Fruit fly (Drosophila melanogaster) S2 (cell line): ENCODE results near the gene Npc2a.

Experiments used
- CG8478 ChIP-seq: fragments of >200 bp; optimal IDR thresholded peaks from 2 replicates; lab custom pipeline; 2018
- CTCF ChIP-seq, 2 experiments: fragments of >200 bp; optimal IDR thresholded peaks; 2 replicates each; lab custom pipeline; 2018

Gene Npc2a

DNA sequence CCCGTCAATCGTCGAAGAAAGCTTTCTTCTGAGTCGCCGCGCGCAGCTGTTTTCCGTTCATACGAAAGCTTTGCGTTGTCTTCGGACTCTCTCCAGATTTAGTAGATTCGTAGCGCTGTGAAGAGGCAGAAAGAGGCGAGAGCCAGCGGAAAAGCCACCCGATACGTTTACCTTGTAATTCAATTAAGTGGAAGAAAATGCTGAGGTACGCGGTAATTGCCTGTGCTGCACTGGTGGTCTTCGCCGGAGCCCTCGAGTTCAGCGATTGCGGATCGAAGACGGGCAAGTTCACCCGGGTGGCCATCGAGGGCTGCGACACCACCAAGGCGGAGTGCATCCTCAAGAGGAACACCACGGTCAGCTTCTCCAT, at the start of gene Npc2a:
Npc2a (plus strand) TSS at position 99 of the 370 bp plus-strand sequence.
- TF ChIP-seq CTCF (optimal IDR thresholded peaks at IDR 0.05; lab: Kevin White, UChicago) = no peak
- no peak for TF ChIP-seq CG8478 (lab: Kevin White, UChicago)

DNA sequence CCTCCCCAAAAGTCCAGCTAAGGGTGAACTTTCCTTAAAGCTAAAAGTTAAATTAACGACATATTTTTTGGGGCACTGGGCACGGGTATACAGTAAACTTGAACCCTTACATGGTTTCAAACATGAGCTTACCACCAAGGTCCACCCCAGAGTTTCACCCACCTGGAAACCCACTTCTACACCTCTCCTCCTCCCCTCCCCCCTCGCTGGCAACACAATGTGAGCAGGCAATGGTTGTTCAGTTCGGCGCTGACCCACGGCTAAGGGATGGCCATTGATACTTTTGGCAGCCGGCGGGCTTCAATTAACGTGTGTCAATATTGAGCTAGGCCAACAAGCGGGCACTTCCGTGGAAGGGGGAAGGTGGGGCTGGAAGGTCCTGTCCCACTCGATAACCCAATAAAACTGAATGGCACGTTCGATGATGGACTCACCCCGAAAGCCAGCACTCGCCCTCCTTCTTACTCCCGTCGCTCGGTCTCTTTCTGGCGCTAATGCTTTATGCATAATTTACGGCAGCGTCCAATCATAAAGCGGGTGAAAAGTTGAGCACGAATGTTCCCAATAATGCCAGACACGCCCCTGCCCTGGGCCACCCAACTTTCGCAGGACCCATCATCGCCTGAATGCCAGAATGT, 43.5 kb upstream of the Npc2a start:
- no peak for TF ChIP-seq CTCF (optimal IDR thresholded peaks at IDR 0.05; lab: Kevin White, UChicago)
- TF ChIP-seq CG8478 (lab: Kevin White, UChicago) = no peak

DNA sequence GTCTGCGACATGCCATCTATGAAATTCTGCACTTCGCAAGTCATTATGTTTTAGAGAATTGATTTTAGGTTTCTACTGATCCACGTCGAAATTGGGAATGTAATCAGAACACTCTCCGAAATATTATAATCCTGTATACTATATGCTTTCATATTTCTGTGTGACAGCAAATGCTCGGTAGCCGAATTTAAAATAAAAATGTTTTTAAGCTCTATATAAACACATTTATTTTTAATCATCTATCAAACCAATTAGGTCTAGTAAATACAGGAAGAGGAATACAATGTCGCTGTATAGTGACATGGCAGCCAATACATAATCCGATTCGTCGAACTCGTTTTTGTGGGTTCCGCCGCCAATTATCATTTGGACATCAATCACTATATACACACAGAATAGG, 42.5 kb upstream of the Npc2a start, which contains the start of gene CG15357:
CG15357 (minus strand) TSS at position 101 of the 400 bp plus-strand sequence.
- TF ChIP-seq CTCF (optimal IDR thresholded peaks at IDR 0.05; lab: Kevin White, UChicago) (no peak), CG8478 (lab: Kevin White, UChicago) (no peak)

DNA sequence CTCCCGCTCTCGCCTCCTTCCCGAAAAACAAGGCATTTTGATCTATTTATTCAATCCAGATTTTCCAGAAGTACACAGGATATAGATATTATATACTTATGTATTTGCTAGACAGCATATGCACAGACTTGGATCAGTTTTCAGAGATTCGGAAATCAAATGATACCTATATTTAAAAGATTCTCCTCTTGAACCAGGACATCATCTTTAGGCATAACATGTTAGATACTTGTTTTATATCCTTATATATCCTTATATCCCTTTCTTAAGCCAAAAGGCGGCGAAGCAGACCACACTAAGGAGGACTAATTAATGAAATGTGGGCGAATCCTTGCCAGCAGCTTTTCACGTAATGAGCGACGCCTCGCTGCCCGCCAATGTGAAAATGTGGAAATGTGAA, 41.5 kb upstream of the Npc2a start, which contains the start of gene CG33673:
CG33673 (minus strand) TSS at position 101 of the 400 bp plus-strand sequence.
- TF ChIP-seq CG8478 (lab: Kevin White, UChicago) (no peak), CTCF (optimal IDR thresholded peaks at IDR 0.05; lab: Kevin White, UChicago) (no peak)

DNA sequence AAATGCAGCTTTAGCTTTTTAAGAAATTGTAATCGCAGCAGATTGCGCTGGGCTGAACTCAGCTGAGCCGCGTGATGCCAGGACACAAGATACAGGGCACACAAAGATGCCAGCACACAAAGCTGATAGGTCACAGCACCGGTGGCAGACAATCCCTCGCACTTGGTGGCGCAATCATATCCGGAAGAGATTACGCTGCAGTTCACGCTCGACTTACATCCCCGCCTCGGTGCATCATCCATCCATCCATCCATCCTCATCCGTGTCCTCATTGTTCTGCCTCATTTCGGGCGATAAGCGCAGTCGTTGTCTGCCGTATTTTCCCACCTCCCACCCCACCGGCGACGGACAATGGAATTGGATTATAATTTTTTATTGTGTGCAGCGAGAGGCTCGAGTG, 40.1 kb upstream of the Npc2a start:
- TF ChIP-seq CG8478 (lab: Kevin White, UChicago) (no peak), CTCF (optimal IDR thresholded peaks at IDR 0.05; lab: Kevin White, UChicago) (no peak)

DNA sequence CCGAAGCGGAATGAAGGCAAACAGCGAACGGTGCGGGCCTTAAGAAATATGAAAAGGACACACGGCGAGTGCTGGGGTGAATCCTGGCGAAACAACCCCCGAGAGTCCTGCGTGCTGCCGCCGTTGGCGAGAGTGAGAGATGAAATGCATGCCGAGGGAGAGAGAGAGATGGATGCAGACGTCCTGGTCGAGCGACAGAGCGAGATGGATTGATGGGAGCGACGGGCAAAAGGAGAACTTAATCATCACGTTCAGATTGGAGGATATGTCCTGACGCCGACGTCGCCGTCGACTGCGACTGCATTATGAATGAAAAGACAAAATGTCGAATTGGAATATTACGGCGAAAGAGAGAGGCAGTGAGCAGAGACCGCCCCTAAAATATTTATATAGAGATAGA, 33.5 kb upstream of the Npc2a start:
- TF ChIP-seq CTCF (optimal IDR thresholded peaks at IDR 0.05; lab: Kevin White, UChicago) (peak; percentile 20 to 24), CG8478 (lab: Kevin White, UChicago) (no peak)

DNA sequence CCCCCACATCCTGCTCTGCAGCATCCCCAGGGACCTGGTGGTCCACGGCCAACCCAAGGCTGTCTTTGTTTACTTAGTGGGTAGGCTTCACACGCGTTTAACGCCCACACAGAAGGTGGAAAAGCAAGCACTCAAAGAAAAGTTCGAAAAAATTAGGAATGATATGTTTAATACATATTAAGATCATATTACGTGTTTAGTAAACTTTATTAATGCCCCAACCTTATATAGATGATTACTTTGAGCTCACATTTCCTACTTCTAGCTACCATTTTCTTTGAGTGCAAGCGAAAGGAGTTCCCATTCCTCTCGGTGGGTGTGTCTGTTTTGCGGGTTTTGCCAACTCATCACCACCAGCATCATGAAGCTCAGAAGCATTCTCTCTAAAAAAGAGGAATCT, 28.7 kb upstream of the Npc2a start:
- no peak for TF ChIP-seq CG8478 (lab: Kevin White, UChicago)
- TF ChIP-seq CTCF (optimal IDR thresholded peaks at IDR 0.05; lab: Kevin White, UChicago) = no peak

DNA sequence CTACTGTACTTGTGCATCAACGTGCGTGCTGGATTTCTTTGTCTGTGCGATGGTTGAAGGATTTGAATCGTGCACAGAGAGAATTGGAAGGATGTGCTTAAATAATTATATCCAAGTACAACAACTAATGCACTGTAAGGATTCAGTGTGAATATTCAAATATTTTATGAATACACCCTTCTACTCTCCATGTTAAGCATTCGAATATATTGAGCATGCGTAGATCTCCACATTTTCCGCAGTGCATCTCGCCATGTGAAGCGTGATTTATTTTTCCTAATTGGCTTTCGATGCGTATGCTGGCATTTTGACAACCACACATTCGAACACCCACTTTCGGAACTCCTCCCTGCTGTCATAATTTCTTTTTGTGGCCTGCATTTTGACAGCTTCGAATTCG, 28.0 kb upstream of the Npc2a start:
- TF ChIP-seq CTCF (optimal IDR thresholded peaks at IDR 0.05; lab: Kevin White, UChicago) = no peak
- no peak for TF ChIP-seq CG8478 (lab: Kevin White, UChicago)

DNA sequence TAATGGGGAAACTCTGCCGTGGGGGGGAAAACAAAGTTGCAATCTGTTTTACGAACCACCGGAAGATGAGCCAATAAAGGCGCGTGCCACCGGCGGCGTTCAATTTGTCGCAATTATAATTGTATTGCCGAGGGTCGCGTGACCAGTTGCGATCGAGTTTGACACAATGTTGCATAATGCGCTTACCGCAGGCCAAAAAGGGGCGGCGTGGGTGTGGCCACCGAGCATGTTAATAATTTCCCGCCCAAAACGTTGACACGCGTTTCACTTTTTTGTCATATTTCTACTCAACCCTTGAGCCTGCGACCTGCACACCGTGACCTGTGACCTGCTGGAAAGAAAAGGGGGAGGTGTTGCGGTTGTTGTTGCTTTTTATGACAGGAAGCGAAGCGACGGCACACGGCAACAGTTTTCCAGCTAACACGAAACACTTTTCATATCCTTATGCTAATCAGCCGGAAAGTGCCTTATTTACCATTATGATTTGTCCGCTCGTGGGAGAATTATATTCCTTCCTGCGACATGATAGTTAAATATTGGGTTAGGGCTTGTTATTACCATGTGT, 26.1 kb upstream of the Npc2a start:
- TF ChIP-seq CTCF (optimal IDR thresholded peaks at IDR 0.05; lab: Kevin White, UChicago) = no peak
- TF ChIP-seq CG8478 (lab: Kevin White, UChicago) = no peak

DNA sequence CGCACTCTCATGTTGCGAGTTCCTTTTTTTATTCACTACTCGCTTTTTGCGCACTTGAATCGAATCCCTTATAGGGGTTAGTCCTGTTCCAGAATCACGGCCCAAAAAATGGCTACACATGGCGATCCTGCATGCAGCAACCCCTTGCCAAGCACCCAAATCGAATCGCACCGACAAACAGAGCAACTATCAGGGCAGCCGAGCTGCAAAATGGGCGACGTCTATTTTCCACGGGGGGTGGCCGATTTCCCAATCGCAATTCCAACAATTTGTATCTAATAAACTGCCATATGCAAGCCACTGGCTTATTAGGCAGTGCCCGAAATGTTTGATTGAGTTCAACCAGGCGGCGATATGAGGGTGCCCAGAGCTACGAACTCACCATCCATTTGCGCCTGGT, 20.8 kb upstream of the Npc2a start:
- TF ChIP-seq CG8478 (lab: Kevin White, UChicago) (no peak), CTCF (optimal IDR thresholded peaks at IDR 0.05; lab: Kevin White, UChicago) (no peak)

DNA sequence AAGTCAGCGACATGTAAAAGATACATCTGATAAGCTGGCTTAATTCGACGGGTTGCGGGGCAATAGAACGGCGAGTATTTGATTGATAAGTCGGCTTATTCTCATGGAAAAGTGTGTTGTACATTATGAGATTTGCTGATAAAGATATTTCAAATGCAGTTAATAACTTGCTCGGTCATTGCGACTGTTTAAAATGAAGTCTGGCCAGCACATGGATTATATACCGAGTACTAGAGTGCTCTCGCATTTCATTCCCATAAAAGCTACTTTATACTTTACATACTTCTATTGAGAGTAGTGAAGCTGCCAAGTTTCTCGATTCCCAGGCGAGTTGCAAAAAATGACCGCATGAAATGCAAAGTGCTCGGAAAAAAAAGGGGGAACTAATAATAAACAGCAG, 20.2 kb upstream of the Npc2a start:
- TF ChIP-seq CTCF (optimal IDR thresholded peaks at IDR 0.05; lab: Kevin White, UChicago) = no peak
- no peak for TF ChIP-seq CG8478 (lab: Kevin White, UChicago)

DNA sequence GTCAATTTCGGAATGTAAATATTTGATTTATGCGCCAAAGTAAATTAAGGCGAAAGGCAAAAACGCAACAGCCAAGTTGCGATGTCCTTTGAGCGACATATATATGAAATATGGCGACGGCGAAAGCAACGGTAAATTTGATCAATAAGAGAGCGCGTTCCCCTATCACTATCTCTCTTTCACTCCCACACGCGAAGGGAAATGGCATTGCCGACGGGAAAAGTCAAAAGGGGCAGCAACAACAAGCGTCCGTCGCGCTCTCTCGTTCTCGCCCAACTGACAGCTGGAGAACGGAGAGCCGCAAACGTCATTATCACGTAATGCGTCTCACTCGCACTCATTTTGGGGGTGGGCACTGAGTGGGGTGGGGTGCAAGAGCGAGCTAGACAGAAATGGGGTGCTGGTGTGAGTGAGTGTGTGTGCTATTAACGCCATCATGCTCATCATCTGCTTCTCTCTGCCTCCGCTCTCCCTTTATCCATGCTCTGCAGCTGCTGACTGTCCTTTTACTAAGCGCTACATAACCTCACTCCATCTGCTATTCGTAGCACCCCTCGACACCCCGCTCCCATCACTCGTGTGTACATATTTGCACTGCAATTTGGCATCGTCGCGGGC, 17.7 kb upstream of the Npc2a start, which contains the start of gene erm:
erm (minus strand) TSS at position 51 of the 618 bp plus-strand sequence.
- TF ChIP-seq CTCF (optimal IDR thresholded peaks at IDR 0.05; lab: Kevin White, UChicago) (no peak), CG8478 (lab: Kevin White, UChicago) (peak; percentile 10)

DNA sequence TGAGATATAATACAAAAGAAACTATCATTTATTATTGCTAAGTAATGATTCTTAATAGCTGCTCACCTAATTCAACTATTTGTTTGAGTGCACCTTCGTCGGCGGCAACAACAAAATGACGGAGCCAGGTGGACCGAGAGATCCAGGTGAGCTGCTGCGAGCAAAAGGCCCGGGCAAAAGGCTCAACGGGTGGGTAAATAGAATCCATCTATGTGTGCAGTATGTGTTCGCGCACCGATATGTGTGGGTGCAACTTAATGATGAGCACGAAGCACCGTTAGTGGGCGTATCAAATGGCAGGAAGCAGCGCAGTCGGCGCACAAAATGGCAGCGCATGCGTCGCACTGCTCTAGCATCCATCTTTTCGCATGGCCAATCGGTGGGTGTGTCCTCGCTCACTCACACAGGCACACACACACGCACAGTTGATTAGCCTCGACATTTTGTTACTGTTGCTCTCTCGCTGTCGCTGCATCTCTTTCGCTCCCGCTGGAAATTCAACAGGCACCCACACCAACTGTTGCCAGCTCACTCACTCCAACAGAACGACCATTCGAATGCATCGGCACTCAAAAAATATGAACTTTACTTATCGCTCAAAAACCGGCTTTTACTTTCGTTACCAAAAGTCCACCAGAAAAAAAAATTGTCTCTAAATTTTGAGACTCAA, 15.5 kb upstream of the Npc2a start:
- TF ChIP-seq CTCF (optimal IDR thresholded peaks at IDR 0.05; lab: Kevin White, UChicago) = peak; percentile 27 to 49
- peak; percentile 49 for TF ChIP-seq CG8478 (lab: Kevin White, UChicago)

DNA sequence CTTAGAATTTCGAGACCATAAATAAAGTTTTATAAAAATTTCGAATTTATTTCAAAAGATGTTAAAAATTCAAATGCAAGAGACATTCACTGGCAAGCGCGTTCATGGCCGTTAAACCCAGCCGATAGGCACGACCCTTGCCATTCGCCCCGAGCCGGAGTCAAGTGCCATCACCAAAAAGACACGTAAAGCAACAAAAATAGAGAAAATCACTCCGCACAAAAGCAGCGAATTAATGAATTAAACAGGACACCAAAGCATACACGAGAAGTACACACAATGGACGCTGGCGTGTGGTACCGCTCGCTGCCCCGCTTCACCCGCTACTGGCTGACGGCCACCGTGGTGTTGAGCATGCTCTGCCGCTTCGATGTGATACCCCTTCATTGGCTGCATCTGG, 14.1 kb upstream of the Npc2a start, which contains the start of gene Der-1:
Der-1 (plus strand) TSS at position 1 of the 400 bp plus-strand sequence.
- peak; percentile 20 to 25 for TF ChIP-seq CTCF (optimal IDR thresholded peaks at IDR 0.05; lab: Kevin White, UChicago)
- no peak for TF ChIP-seq CG8478 (lab: Kevin White, UChicago)

DNA sequence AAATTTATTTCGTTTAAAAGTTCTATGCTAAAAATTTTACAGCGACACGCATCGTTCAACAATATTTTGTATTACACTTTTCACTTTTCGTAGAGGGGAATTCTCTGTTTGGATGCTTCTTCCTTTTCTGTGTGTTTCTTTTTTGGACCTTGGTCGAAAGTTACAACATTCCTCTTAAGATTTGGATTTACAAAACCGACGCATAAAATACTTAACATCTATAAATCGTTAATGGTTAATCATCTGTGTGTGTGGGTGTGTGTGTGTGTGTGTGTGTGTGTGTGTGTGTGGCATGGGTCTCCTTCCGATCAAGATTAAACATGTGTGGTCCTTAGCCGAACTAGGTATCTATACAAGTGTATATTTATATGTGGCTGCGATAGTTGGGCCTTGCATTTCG, 12.6 kb upstream of the Npc2a start:
- TF ChIP-seq CTCF (optimal IDR thresholded peaks at IDR 0.05; lab: Kevin White, UChicago) (no peak), CG8478 (lab: Kevin White, UChicago) (no peak)
